Worm (Caenorhabditis elegans): ENCODE results near the gene dyla-1.

The dyla-1 gene

DNA sequence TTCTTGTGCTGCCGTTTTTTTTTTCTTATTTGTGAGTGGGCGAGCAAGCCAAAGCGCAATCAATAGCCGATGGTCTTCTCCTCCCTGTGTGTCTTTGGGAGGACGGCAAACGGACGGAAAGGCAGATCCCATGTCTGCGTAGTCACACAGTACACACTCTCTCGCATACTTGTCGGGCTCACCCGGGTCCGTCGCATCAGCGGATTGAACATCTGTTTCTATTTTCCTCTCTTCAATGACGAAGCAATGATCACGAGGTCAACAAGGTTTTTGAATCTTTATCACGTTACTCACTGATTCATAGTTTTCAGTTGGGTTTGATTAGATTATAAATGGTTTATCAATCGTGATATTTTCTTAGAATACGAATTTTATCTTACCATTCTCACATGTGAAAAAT, 25.3 kb upstream of the dyla-1 start (continued):
- TF ChIP-seq T07F8.4 (tag; optimal IDR thresholded peaks at IDR 0.05) (no peak), C06A6.2 (GFP tag; conservative IDR thresholded peaks at IDR 0.05) (no peak)

DNA sequence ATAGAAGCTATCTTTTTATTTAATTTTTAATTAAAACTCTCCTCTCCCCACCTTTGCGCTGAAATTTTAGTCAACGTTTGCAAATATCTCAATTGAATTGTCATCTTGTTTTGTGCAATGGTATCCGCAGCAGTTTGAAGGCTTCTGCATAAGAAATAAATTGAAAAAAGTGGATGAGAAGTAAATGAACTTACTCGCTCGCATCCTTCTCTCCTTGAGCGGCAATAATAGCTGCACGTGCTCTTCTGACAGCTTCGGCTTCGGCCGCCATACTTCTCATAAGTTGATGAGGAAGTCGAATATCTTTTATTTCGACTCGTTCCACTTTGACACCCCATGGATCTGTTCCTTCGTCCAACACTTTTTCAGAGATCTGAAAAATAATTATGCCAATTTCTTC, 24.0 kb upstream of the dyla-1 start:
- no peak for TF ChIP-seq F52B5.7 (tag; optimal IDR thresholded peaks at IDR 0.05)
- no peak for TF ChIP-seq ama-1 (optimal IDR thresholded peaks at IDR 0.05)
- no peak for TF ChIP-seq ama-1 (GFP tag; optimal IDR thresholded peaks at IDR 0.05)
- TF ChIP-seq pbrm-1 (GFP tag; IDR thresholded peaks at IDR 0.05) = no peak
- no peak for TF ChIP-seq let-607 (tag; optimal IDR thresholded peaks at IDR 0.05)
- no peak for TF ChIP-seq sea-2 (GFP tag; IDR thresholded peaks at IDR 0.05)
- TF ChIP-seq hsf-1 (GFP tag; IDR thresholded peaks at IDR 0.05) = no peak
- TF ChIP-seq K12H6.12 (tag; optimal IDR thresholded peaks at IDR 0.05) = no peak
- TF ChIP-seq nhr-27 (tag; optimal IDR thresholded peaks at IDR 0.05) = no peak
- TF ChIP-seq snpc-4 (GFP tag; optimal IDR thresholded peaks at IDR 0.05) = no peak
- TF ChIP-seq snpc-4 (tag; optimal IDR thresholded peaks at IDR 0.05) = no peak
- no peak for TF ChIP-seq aptf-2 (GFP tag; conservative IDR thresholded peaks at IDR 0.05)
- no peak for TF ChIP-seq F39B2.1 (GFP tag; IDR thresholded peaks at IDR 0.05)
- no peak for TF ChIP-seq somi-1 (GFP tag; optimal IDR thresholded peaks at IDR 0.05)
- TF ChIP-seq madf-3 (GFP tag; IDR thresholded peaks at IDR 0.05) = no peak
- no peak for TF ChIP-seq ztf-6 (GFP tag; IDR thresholded peaks at IDR 0.05)
- no peak for TF ChIP-seq hlh-12 (tag; optimal IDR thresholded peaks at IDR 0.05)
- no peak for TF ChIP-seq C06A6.2 (GFP tag; conservative IDR thresholded peaks at IDR 0.05)
- no peak for TF ChIP-seq ztf-26 (tag; optimal IDR thresholded peaks at IDR 0.05)
- no peak for TF ChIP-seq F10E7.11 (tag; optimal IDR thresholded peaks at IDR 0.05)
- TF ChIP-seq ceh-91 (GFP tag; IDR thresholded peaks at IDR 0.05) = no peak

- no peak for TF ChIP-seq snpc-4 (GFP tag; optimal IDR thresholded peaks at IDR 0.05)
- TF ChIP-seq snpc-4 (tag; optimal IDR thresholded peaks at IDR 0.05) = no peak
- TF ChIP-seq lin-35 (GFP tag; optimal IDR thresholded peaks at IDR 0.05) = no peak
- TF ChIP-seq tbx-9 (tag; optimal IDR thresholded peaks at IDR 0.05; ENCODE audit: borderline replicate concordance) = no peak
- no peak for TF ChIP-seq dpl-1 (GFP tag; optimal IDR thresholded peaks at IDR 0.05)
- TF ChIP-seq ceh-100 (GFP tag; IDR thresholded peaks at IDR 0.05) = no peak
- TF ChIP-seq sdz-38 (tag; optimal IDR thresholded peaks at IDR 0.05) = no peak
- TF ChIP-seq D2030.7 (GFP tag; IDR thresholded peaks at IDR 0.05) = no peak
- TF ChIP-seq ets-4 (GFP tag; optimal IDR thresholded peaks at IDR 0.05) = no peak
- TF ChIP-seq B0261.1 (tag; optimal IDR thresholded peaks at IDR 0.05) = no peak
- TF ChIP-seq T26A5.8 (tag; optimal IDR thresholded peaks at IDR 0.05) = no peak
- TF ChIP-seq F33H1.4 (GFP tag; IDR thresholded peaks at IDR 0.05) = no peak
- no peak for TF ChIP-seq mcd-1 (GFP tag; IDR thresholded peaks at IDR 0.05)
- TF ChIP-seq B0019.2 (GFP tag; conservative IDR thresholded peaks at IDR 0.05) = no peak
- no peak for TF ChIP-seq ama-1 (optimal IDR thresholded peaks at IDR 0.05)
- no peak for TF ChIP-seq ama-1 (GFP tag; optimal IDR thresholded peaks at IDR 0.05)
- no peak for TF ChIP-seq him-1 (tag; optimal IDR thresholded peaks at IDR 0.05)
- TF ChIP-seq athp-1 (tag; optimal IDR thresholded peaks at IDR 0.05) = no peak
- TF ChIP-seq F22D6.2 (tag; optimal IDR thresholded peaks at IDR 0.05) = no peak
- TF ChIP-seq unc-62 (GFP tag; optimal IDR thresholded peaks at IDR 0.05) = no peak
- no peak for TF ChIP-seq ztf-6 (GFP tag; IDR thresholded peaks at IDR 0.05)
Measured at ce11 chrX:16818271-16818670, 22.6 kb upstream of the dyla-1 start.
